Worm (Caenorhabditis elegans) whole organism, L3 larva: ENCODE results near the gene F20G2.6.

Experiments
- R02D3.7 ChIP-seq: fragments of 150-350 bp; optimal IDR thresholded peaks from 2 replicates; lab custom pipeline; 2014; ENCODE audit warnings: missing biosample characterization, missing genetic modification characterization
- ceh-28 ChIP-seq: fragments of 150-350 bp; optimal IDR thresholded peaks from 2 replicates; lab custom pipeline; 2014; ENCODE audit warnings: missing biosample characterization, missing genetic modification reagents, missing genetic modification characterization
- daf-12 ChIP-seq: fragments of 150-350 bp; optimal IDR thresholded peaks from 2 replicates; lab custom pipeline; 2014; ENCODE audit warnings: missing biosample characterization, missing genetic modification reagents, missing genetic modification characterization
- elt-2 ChIP-seq: sonication (generic microtip); optimal IDR thresholded peaks from 2 replicates; lab custom pipeline; 2016; ENCODE audit warnings: missing genetic modification reagents, mild to moderate bottlenecking, missing genetic modification characterization, missing compliant biosample characterization
- fkh-10 ChIP-seq: sonication (generic microtip); optimal IDR thresholded peaks from 2 replicates; lab custom pipeline; 2017; ENCODE audit warnings: missing biosample characterization, missing genetic modification reagents, missing genetic modification characterization
- lin-39 ChIP-seq: fragments of 150-350 bp; optimal IDR thresholded peaks from 2 replicates; lab custom pipeline; 2018; ENCODE audit warnings: missing biosample characterization, missing genetic modification reagents, missing genetic modification characterization
- mml-1 ChIP-seq: fragments of 150-350 bp; sonication (generic microtip); optimal IDR thresholded peaks from 3 replicates; lab custom pipeline; 2014; ENCODE audit warnings: missing biosample characterization, missing genetic modification characterization
- nhr-25 ChIP-seq: sonication (generic microtip); optimal IDR thresholded peaks from 2 replicates; lab custom pipeline; 2017; ENCODE audit warnings: missing biosample characterization, missing genetic modification characterization
- nhr-77 ChIP-seq: fragments of 150-350 bp; optimal IDR thresholded peaks from 2 replicates; lab custom pipeline; 2014; ENCODE audit warnings: missing biosample characterization, missing genetic modification characterization
- pha-4 ChIP-seq: fragments of 150-350 bp; optimal IDR thresholded peaks from 2 replicates; lab custom pipeline; 2014; ENCODE audit warnings: missing biosample characterization, missing genetic modification reagents, missing genetic modification characterization
- unc-39 ChIP-seq: sonication (generic microtip); optimal IDR thresholded peaks from 4 replicates; lab custom pipeline; 2017; ENCODE audit warnings: missing biosample characterization, missing genetic modification characterization
- ztf-11 ChIP-seq: fragments of 150-350 bp; optimal IDR thresholded peaks from 2 replicates; lab custom pipeline; 2014; ENCODE audit warnings: missing biosample characterization, missing genetic modification characterization
- ztf-4 ChIP-seq: fragments of 150-350 bp; optimal IDR thresholded peaks from 2 replicates; lab custom pipeline; 2014; ENCODE audit warnings: missing biosample characterization, missing genetic modification characterization

DNA sequence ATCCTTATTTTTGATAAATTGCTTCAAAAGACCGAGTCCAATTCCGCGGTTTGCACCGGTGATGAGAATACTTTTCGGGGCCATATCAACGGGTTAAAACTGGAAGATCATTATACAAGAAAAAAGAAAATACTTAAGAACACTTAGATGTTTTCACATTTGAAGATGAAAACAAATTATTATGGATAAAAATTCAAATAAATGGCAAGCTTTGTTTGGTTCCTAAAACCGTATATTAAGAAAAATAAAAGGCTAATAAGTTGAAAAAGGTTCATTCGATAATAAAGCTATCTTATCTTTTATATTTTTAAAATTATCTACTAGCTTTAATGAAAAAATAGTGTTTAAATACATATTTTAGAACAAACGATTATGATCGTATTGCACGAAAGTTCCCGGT, 9.4 kb upstream of the F20G2.6 start, which contains the start of gene F20G2.1:
- TF ChIP-seq elt-2 (no peak), ztf-4 (no peak), nhr-77 (tag; lab: Kevin White, UChicago) (no peak), R02D3.7 (tag; lab: Kevin White, UChicago) (no peak), nhr-25 (tag; lab: Kevin White, UChicago) (no peak), ceh-28 (tag; lab: Kevin White, UChicago) (no peak), pha-4 (no peak), ztf-11 (tag; lab: Kevin White, UChicago) (no peak), unc-39 (tag; lab: Kevin White, UChicago) (no peak), fkh-10 (GFP tag; lab: Kevin White, UChicago) (no peak), daf-12 (tag; lab: Kevin White, UChicago) (no peak), lin-39 (tag; lab: Kevin White, UChicago) (no peak), mml-1 (tag; lab: Kevin White, UChicago) (no peak)
